Worm (Caenorhabditis elegans) whole organism, L1 larva: ENCODE measurements around the gene snrp-3.

ENCODE experiments used
- C04F5.9 ChIP-seq: sonication (generic microtip); optimal IDR thresholded peaks from 2 replicates; lab custom pipeline; 2016; ENCODE audit warnings: missing genetic modification characterization, missing compliant biosample characterization
- C16A3.4 ChIP-seq: fragments of 150-350 bp; optimal IDR thresholded peaks from 2 replicates; lab custom pipeline; 2014; ENCODE audit warnings: missing biosample characterization, missing genetic modification characterization
- C34B4.2 ChIP-seq: sonication (generic microtip); optimal IDR thresholded peaks from 2 replicates; lab custom pipeline; 2017; ENCODE audit warnings: mild to moderate bottlenecking, missing genetic modification characterization, missing compliant biosample characterization
- F16B12.6 ChIP-seq: fragments of 150-350 bp; optimal IDR thresholded peaks from 2 replicates; lab custom pipeline; 2014; ENCODE audit warnings: missing biosample characterization, missing genetic modification characterization
- aly-2 ChIP-seq: fragments of 150-350 bp; optimal IDR thresholded peaks from 2 replicates; lab custom pipeline; 2014; ENCODE audit warnings: missing biosample characterization, missing genetic modification characterization
- blmp-1 ChIP-seq: fragments of 150-350 bp; optimal IDR thresholded peaks from 2 replicates; lab custom pipeline; 2014; ENCODE audit warnings: missing biosample characterization, missing genetic modification characterization
- ceh-63 ChIP-seq: fragments of 200-800 bp; sonication (Bioruptor generic); optimal IDR thresholded peaks from 2 replicates; lab custom pipeline; 2018; ENCODE audit warnings: mild to moderate bottlenecking, missing genetic modification characterization, missing compliant biosample characterization
- ceh-82 ChIP-seq, 3 experiments: fragments of 150-350 bp in 1 of 3; sonication (generic microtip) in 2 of 3; optimal IDR thresholded peaks; 2 replicates each; lab custom pipeline; 2014 to 2017; ENCODE audit warnings: missing biosample characterization in 3 of 3, missing genetic modification characterization in 3 of 3
- ceh-88 ChIP-seq: fragments of 200-800 bp; sonication (Bioruptor generic); IDR thresholded peaks from 2 replicates; pipeline ENCODE4 v1.3.6; 2022; ENCODE audit warnings: missing genetic modification characterization, missing compliant biosample characterization
- ceh-90 ChIP-seq: sonication (generic microtip); optimal IDR thresholded peaks from 2 replicates; lab custom pipeline; 2016; ENCODE audit warnings: missing genetic modification characterization, missing compliant biosample characterization
- ces-1 ChIP-seq: fragments of 150-350 bp; optimal IDR thresholded peaks from 2 replicates; lab custom pipeline; 2014; ENCODE audit warnings: missing biosample characterization, missing genetic modification reagents, missing genetic modification characterization
- efl-1 ChIP-seq, 4 experiments: fragments of 150-350 bp; optimal IDR thresholded peaks in 3 of 4; peaks in 1 of 4; 1 replicate in 1 of 4; 2 replicates in 3 of 4; lab custom pipeline; 2014; ENCODE audit warnings: missing biosample characterization in 2 of 4, missing genetic modification characterization in 2 of 4, missing genetic modification reagents in 2 of 4
- elt-2 ChIP-seq: sonication (generic microtip); optimal IDR thresholded peaks from 2 replicates; lab custom pipeline; 2016; ENCODE audit warnings: missing genetic modification characterization, mild to moderate bottlenecking, inconsistent platforms, missing compliant biosample characterization, missing genetic modification reagents
- ets-5 ChIP-seq: fragments of 200-800 bp; sonication (Bioruptor generic); IDR thresholded peaks from 2 replicates; pipeline ENCODE4 v1.3.6; 2022; ENCODE audit warnings: missing genetic modification characterization, missing compliant biosample characterization
- fkh-4 ChIP-seq: sonication (generic microtip); optimal IDR thresholded peaks from 2 replicates; lab custom pipeline; 2016; ENCODE audit warnings: missing compliant biosample characterization, missing genetic modification characterization, borderline replicate concordance
- grh-1 ChIP-seq: fragments of 200-800 bp; sonication (Bioruptor generic); IDR thresholded peaks from 2 replicates; pipeline ENCODE4 v1.3.6; 2022; ENCODE audit warnings: missing genetic modification reagents, missing genetic modification characterization, missing compliant biosample characterization
- jun-1 ChIP-seq: fragments of 150-350 bp; optimal IDR thresholded peaks from 2 replicates; lab custom pipeline; 2014; ENCODE audit warnings: missing biosample characterization, missing genetic modification reagents, missing genetic modification characterization
- lin-15B ChIP-seq: fragments of 150-350 bp; sonication (generic microtip); optimal IDR thresholded peaks from 3 replicates; lab custom pipeline; 2014; ENCODE audit warnings: missing biosample characterization, missing genetic modification characterization
- lin-35 ChIP-seq, 2 experiments: fragments of 150-350 bp; optimal IDR thresholded peaks; 2 replicates each; lab custom pipeline; 2014; ENCODE audit warnings: missing biosample characterization in 2 of 2, missing genetic modification characterization in 2 of 2, missing genetic modification reagents in 2 of 2
- lir-3 ChIP-seq: sonication (generic microtip); optimal IDR thresholded peaks from 2 replicates; lab custom pipeline; 2016; ENCODE audit warnings: mild to moderate bottlenecking, missing genetic modification characterization, moderate library complexity, missing compliant biosample characterization; ENCODE audit not compliant: poor library complexity
- lsy-2 ChIP-seq, 2 experiments: fragments of 150-350 bp; optimal IDR thresholded peaks; 2 replicates each; lab custom pipeline; 2014; ENCODE audit warnings: missing biosample characterization in 2 of 2, missing genetic modification characterization in 2 of 2
- mdl-1 ChIP-seq, 2 experiments: fragments of 150-350 bp; optimal IDR thresholded peaks; 2 replicates each; lab custom pipeline; 2014 to 2017; ENCODE audit warnings: missing biosample characterization in 2 of 2, missing genetic modification characterization in 2 of 2, inconsistent platforms in 1 of 2
- mef-2 ChIP-seq: fragments of 150-350 bp; optimal IDR thresholded peaks from 2 replicates; lab custom pipeline; 2014; ENCODE audit warnings: missing biosample characterization, missing genetic modification characterization
- mep-1 ChIP-seq: fragments of 150-350 bp; optimal IDR thresholded peaks from 2 replicates; lab custom pipeline; 2014; ENCODE audit warnings: missing biosample characterization, missing genetic modification characterization
- nhr-11 ChIP-seq: fragments of 150-350 bp; optimal IDR thresholded peaks from 2 replicates; lab custom pipeline; 2014; ENCODE audit warnings: missing biosample characterization, missing genetic modification characterization
- nhr-12 ChIP-seq: sonication (generic microtip); optimal IDR thresholded peaks from 2 replicates; lab custom pipeline; 2017; ENCODE audit warnings: missing biosample characterization, missing genetic modification characterization
- nhr-19 ChIP-seq: fragments of 200-800 bp; sonication (Bioruptor generic); conservative IDR thresholded peaks from 2 replicates; pipeline ENCODE4 v1.3.6; 2022; ENCODE audit warnings: missing genetic modification characterization, missing compliant biosample characterization
- nhr-20 ChIP-seq: sonication (generic microtip); optimal IDR thresholded peaks from 2 replicates; lab custom pipeline; 2016; ENCODE audit warnings: mild to moderate bottlenecking, missing genetic modification characterization, missing compliant biosample characterization
- nhr-237 ChIP-seq: fragments of 150-350 bp; optimal IDR thresholded peaks from 2 replicates; lab custom pipeline; 2014; ENCODE audit warnings: missing biosample characterization, missing genetic modification characterization
- nhr-28 ChIP-seq: fragments of 150-350 bp; optimal IDR thresholded peaks from 2 replicates; lab custom pipeline; 2014; ENCODE audit warnings: missing biosample characterization, missing genetic modification characterization
- nhr-47 ChIP-seq: sonication (generic microtip); optimal IDR thresholded peaks from 2 replicates; lab custom pipeline; 2016; ENCODE audit warnings: mild to moderate bottlenecking, missing genetic modification characterization, moderate library complexity, missing compliant biosample characterization
- nhr-76 ChIP-seq: sonication (generic microtip); optimal IDR thresholded peaks from 2 replicates; lab custom pipeline; 2017; ENCODE audit warnings: missing biosample characterization, missing genetic modification characterization
- nhr-84 ChIP-seq: sonication (generic microtip); optimal IDR thresholded peaks from 2 replicates; lab custom pipeline; 2017; ENCODE audit warnings: missing biosample characterization, missing genetic modification characterization
- nhr-85 ChIP-seq: sonication (generic microtip); peaks from one replicate; lab custom pipeline; 2016; ENCODE audit warnings: missing genetic modification characterization, inconsistent platforms, missing compliant biosample characterization
- pag-3 ChIP-seq: sonication (generic microtip); optimal IDR thresholded peaks from 2 replicates; lab custom pipeline; 2017; ENCODE audit warnings: missing genetic modification characterization, mild to moderate bottlenecking, missing compliant biosample characterization, antibody characterized with exemption, borderline replicate concordance; ENCODE audit not compliant: insufficient read depth
- pax-3 ChIP-seq: fragments of 200-800 bp; sonication (Bioruptor generic); optimal IDR thresholded peaks from 2 replicates; lab custom pipeline; 2018; ENCODE audit warnings: mild to moderate bottlenecking, missing genetic modification characterization, moderate library complexity, missing compliant biosample characterization
- pqm-1 ChIP-seq: sonication (generic microtip); optimal IDR thresholded peaks from 3 replicates; lab custom pipeline; 2017; ENCODE audit warnings: missing biosample characterization, missing genetic modification characterization
- skn-1 ChIP-seq: fragments of 150-350 bp; optimal IDR thresholded peaks from 2 replicates; lab custom pipeline; 2014; ENCODE audit warnings: missing biosample characterization, missing genetic modification characterization
- snpc-4 ChIP-seq: fragments of 150-350 bp; optimal IDR thresholded peaks from 2 replicates; lab custom pipeline; 2014; ENCODE audit warnings: missing biosample characterization, missing genetic modification characterization
- snu-23 ChIP-seq: sonication (generic microtip); optimal IDR thresholded peaks from 2 replicates; lab custom pipeline; 2016; ENCODE audit warnings: missing genetic modification characterization, missing compliant biosample characterization
- sox-4 ChIP-seq: sonication (generic microtip); optimal IDR thresholded peaks from 2 replicates; lab custom pipeline; 2016; ENCODE audit warnings: missing genetic modification characterization, missing compliant biosample characterization
- sptf-1 ChIP-seq: fragments of 150-350 bp; optimal IDR thresholded peaks from 2 replicates; lab custom pipeline; 2014; ENCODE audit warnings: missing biosample characterization, missing genetic modification characterization
- sup-37 ChIP-seq: fragments of 200-800 bp; sonication (Bioruptor generic); optimal IDR thresholded peaks from 2 replicates; lab custom pipeline; 2018; ENCODE audit warnings: mild to moderate bottlenecking, missing genetic modification characterization, missing compliant biosample characterization
- swsn-7 ChIP-seq: sonication (generic microtip); optimal IDR thresholded peaks from 2 replicates; lab custom pipeline; 2016; ENCODE audit warnings: missing genetic modification characterization, missing compliant biosample characterization
- tlp-1 ChIP-seq: fragments of 150-350 bp; optimal IDR thresholded peaks from 2 replicates; lab custom pipeline; 2014; ENCODE audit warnings: missing biosample characterization, missing genetic modification characterization
- unc-130 ChIP-seq: fragments of 150-350 bp; optimal IDR thresholded peaks from 2 replicates; lab custom pipeline; 2017; ENCODE audit warnings: missing biosample characterization, missing genetic modification characterization, inconsistent platforms
- unc-30 ChIP-seq: sonication (generic microtip); optimal IDR thresholded peaks from 2 replicates; lab custom pipeline; 2017; ENCODE audit warnings: missing biosample characterization, missing genetic modification characterization
- unc-98 ChIP-seq: fragments of 200-800 bp; sonication (Bioruptor generic); IDR thresholded peaks from 2 replicates; pipeline ENCODE4 v1.3.6; 2022; ENCODE audit warnings: missing genetic modification characterization, missing compliant biosample characterization
- vab-15 ChIP-seq: sonication (generic microtip); optimal IDR thresholded peaks from 2 replicates; lab custom pipeline; 2017; ENCODE audit warnings: missing genotype, mild to moderate bottlenecking, missing genetic modification characterization, missing compliant biosample characterization
- xbp-1 ChIP-seq: sonication (generic microtip); optimal IDR thresholded peaks from 2 replicates; lab custom pipeline; 2016; ENCODE audit warnings: missing genetic modification characterization, missing compliant biosample characterization
- zag-1 ChIP-seq: fragments of 150-350 bp; optimal IDR thresholded peaks from 2 replicates; lab custom pipeline; 2014; ENCODE audit warnings: missing biosample characterization, missing genetic modification characterization
- zip-4 ChIP-seq: fragments of 200-800 bp; sonication (Bioruptor generic); optimal IDR thresholded peaks from 2 replicates; lab custom pipeline; 2018; ENCODE audit warnings: mild to moderate bottlenecking, missing genetic modification characterization, moderate library complexity, missing compliant biosample characterization
- ztf-4 ChIP-seq: fragments of 150-350 bp; optimal IDR thresholded peaks from 2 replicates; lab custom pipeline; 2014; ENCODE audit warnings: missing biosample characterization, missing genetic modification characterization

snrp-3 gene

DNA sequence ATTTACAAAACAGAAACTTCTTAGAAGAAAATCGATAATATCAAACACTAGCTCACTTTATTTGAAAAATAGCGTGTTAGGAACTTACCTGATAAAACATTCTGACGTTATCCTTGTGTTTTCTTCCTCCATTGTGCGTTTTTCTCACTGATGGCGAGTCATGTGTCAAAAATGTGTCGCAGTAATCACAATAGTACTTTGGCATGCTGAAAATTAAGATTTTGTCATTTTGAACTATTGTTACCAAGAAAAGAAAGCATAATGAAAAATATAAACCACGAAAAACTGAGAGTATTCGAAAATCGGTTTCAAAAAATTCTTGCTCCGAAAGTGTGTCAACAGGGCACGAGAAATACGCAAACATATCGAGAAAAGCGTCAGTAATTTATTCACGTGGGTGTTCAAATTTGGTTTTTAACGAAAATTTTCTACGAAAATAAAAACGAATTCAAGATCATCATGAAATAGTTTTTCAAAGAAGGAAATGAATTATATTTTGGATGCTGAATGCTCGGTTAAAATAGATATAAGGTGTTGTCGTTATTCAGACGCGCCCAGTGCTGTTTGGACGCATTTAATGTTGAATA, at the start of gene snrp-3:
snrp-3 (minus strand) TSS at position 206 of the 587 bp plus-strand sequence.
- TF ChIP-seq unc-130 (tag; lab: Kevin White, UChicago) (peak; percentile 23), nhr-12 (tag; lab: Kevin White, UChicago) (no peak), mef-2 (tag; lab: Kevin White, UChicago) (no peak), snpc-4 (peak; percentile 67), C04F5.9 (peak; percentile 55), ets-5 (GFP tag; lab: Robert Waterston, UW) (no peak), pag-3 (tag; lab: Kevin White, UChicago) (no peak), xbp-1 (tag; lab: Kevin White, UChicago) (peak; percentile 85), pqm-1 (tag; lab: Kevin White, UChicago) (no peak), C16A3.4 (tag; lab: Kevin White, UChicago) (peak; percentile 92), nhr-47 (tag; lab: Kevin White, UChicago) (peak; percentile 91), nhr-19 (GFP tag; lab: Robert Waterston, UW) (peak; percentile 85), zag-1 (tag; lab: Kevin White, UChicago) (peak; percentile 82), mep-1 (peak; percentile 97), nhr-85 (peak; percentile 93), lir-3 (tag; lab: Kevin White, UChicago) (peak; percentile 65), skn-1 (tag; lab: Kevin White, UChicago) (peak; percentile 80), unc-30 (tag; lab: Kevin White, UChicago) (no peak), fkh-4 (tag; lab: Kevin White, UChicago) (no peak), lsy-2 (tag; optimal IDR thresholded peaks at IDR 0.05; lab: Kevin White, UChicago) (peak; percentile 92 to 94), aly-2 (tag; lab: Kevin White, UChicago) (peak; percentile 86), ztf-4 (tag; lab: Kevin White, UChicago) (peak; percentile 50), nhr-11 (tag; lab: Kevin White, UChicago) (peak; percentile 80), swsn-7 (peak; percentile 87), ceh-82 (tag; optimal IDR thresholded peaks at IDR 0.05; lab: Kevin White, UChicago) (peak; percentile 80 to 87 (median 81)), vab-15 (tag; lab: Kevin White, UChicago) (no peak), F16B12.6 (tag; lab: Kevin White, UChicago) (peak; percentile 76), ces-1 (GFP tag; lab: Kevin White, UChicago) (no peak), nhr-237 (no peak), nhr-28 (tag; lab: Kevin White, UChicago) (no peak), C34B4.2 (tag; lab: Kevin White, UChicago) (no peak), pax-3 (tag; lab: Kevin White, UChicago) (peak; percentile 44), unc-98 (GFP tag; lab: Robert Waterston, UW) (no peak), nhr-76 (tag; lab: Kevin White, UChicago) (no peak), sptf-1 (tag; lab: Kevin White, UChicago) (no peak), zip-4 (peak; percentile 66), blmp-1 (tag; lab: Kevin White, UChicago) (peak; percentile 68), sup-37 (GFP tag; lab: Kevin White, UChicago) (peak; percentile 0), ceh-88 (GFP tag; lab: Robert Waterston, UW) (no peak), nhr-84 (tag; lab: Kevin White, UChicago) (no peak), efl-1 (optimal IDR thresholded peaks at IDR 0.05; lab: Kevin White, UChicago) (peak; percentile 87 to 96), efl-1 (GFP tag; optimal IDR thresholded peaks at IDR 0.05 in 1 of 2; lab: Kevin White, UChicago) (peak; percentile 95 to 100), lin-35 (GFP tag; optimal IDR thresholded peaks at IDR 0.05; lab: Kevin White, UChicago) (peak; percentile 94 to 98), tlp-1 (tag; lab: Kevin White, UChicago) (no peak), ceh-63 (GFP tag; lab: Kevin White, UChicago) (no peak), nhr-20 (tag; lab: Kevin White, UChicago) (peak; percentile 89), mdl-1 (tag; optimal IDR thresholded peaks at IDR 0.05; lab: Kevin White, UChicago) (peak in 1 of 2 experiments; percentile 83), ceh-90 (tag; lab: Kevin White, UChicago) (peak; percentile 7), jun-1 (peak; percentile 61), grh-1 (GFP tag; lab: Robert Waterston, UW) (peak; percentile 77), sox-4 (peak; percentile 50), elt-2 (peak; percentile 60), snu-23 (GFP tag; lab: Kevin White, UChicago) (peak; percentile 91), lin-15B (tag; lab: Kevin White, UChicago) (peak; percentile 77)
